Worm (Caenorhabditis elegans) whole organism, L3 larva: ENCODE data around the gene mcm-6.
A peak's percentile ranks its signal among the peaks of the same experiment; 100 is the strongest.

Source experiments
- R02D3.7 ChIP-seq: fragments of 150-350 bp; optimal IDR thresholded peaks from 2 replicates; lab custom pipeline; 2014; ENCODE audit warnings: missing biosample characterization, missing genetic modification characterization
- ZK546.5 ChIP-seq: sonication (generic microtip); optimal IDR thresholded peaks from 2 replicates; lab custom pipeline; 2017; ENCODE audit warnings: missing biosample characterization, missing genetic modification characterization
- ama-1 ChIP-seq: fragments of 150-350 bp; optimal IDR thresholded peaks from 2 replicates; lab custom pipeline; 2018
- ceh-16 ChIP-seq: sonication (generic microtip); optimal IDR thresholded peaks from 2 replicates; lab custom pipeline; 2017; ENCODE audit warnings: missing biosample characterization, missing genetic modification characterization
- ceh-28 ChIP-seq: fragments of 150-350 bp; optimal IDR thresholded peaks from 2 replicates; lab custom pipeline; 2014; ENCODE audit warnings: missing biosample characterization, missing genetic modification reagents, missing genetic modification characterization
- ceh-82 ChIP-seq: fragments of 150-350 bp; optimal IDR thresholded peaks from 2 replicates; lab custom pipeline; 2014; ENCODE audit warnings: missing biosample characterization, missing genetic modification characterization
- daf-12 ChIP-seq: fragments of 150-350 bp; optimal IDR thresholded peaks from 2 replicates; lab custom pipeline; 2014; ENCODE audit warnings: missing biosample characterization, missing genetic modification reagents, missing genetic modification characterization
- egl-5 ChIP-seq: fragments of 150-350 bp; optimal IDR thresholded peaks from 2 replicates; lab custom pipeline; 2017; ENCODE audit warnings: missing biosample characterization, missing genetic modification reagents, missing genetic modification characterization, inconsistent platforms
- elt-1 ChIP-seq: fragments of 150-350 bp; optimal IDR thresholded peaks from 2 replicates; lab custom pipeline; 2014; ENCODE audit warnings: missing biosample characterization, missing genetic modification characterization
- elt-2 ChIP-seq: sonication (generic microtip); optimal IDR thresholded peaks from 2 replicates; lab custom pipeline; 2016; ENCODE audit warnings: missing genetic modification reagents, mild to moderate bottlenecking, missing genetic modification characterization, missing compliant biosample characterization
- elt-3 ChIP-seq, 3 experiments: fragments of 150-350 bp in 1 of 3; sonication (generic microtip) in 2 of 3; optimal IDR thresholded peaks; 2 replicates in 2 of 3; 4 replicates in 1 of 3; lab custom pipeline; 2014 to 2017; ENCODE audit warnings: missing biosample characterization in 3 of 3, missing genetic modification characterization in 3 of 3
- eor-1 ChIP-seq, 2 experiments: fragments of 150-350 bp; optimal IDR thresholded peaks; 2 replicates each; lab custom pipeline; 2014 to 2018; ENCODE audit warnings: missing biosample characterization in 2 of 2, missing genetic modification characterization in 2 of 2
- fkh-10 ChIP-seq: sonication (generic microtip); optimal IDR thresholded peaks from 2 replicates; lab custom pipeline; 2017; ENCODE audit warnings: missing biosample characterization, missing genetic modification reagents, missing genetic modification characterization
- fkh-2 ChIP-seq: fragments of 150-350 bp; optimal IDR thresholded peaks from 2 replicates; lab custom pipeline; 2014; ENCODE audit warnings: missing biosample characterization, missing genetic modification reagents, missing genetic modification characterization
- fos-1 ChIP-seq: fragments of 150-350 bp; optimal IDR thresholded peaks from 2 replicates; lab custom pipeline; 2014; ENCODE audit warnings: missing biosample characterization, missing genetic modification characterization
- hmg-11 ChIP-seq: sonication (generic microtip); optimal IDR thresholded peaks from 2 replicates; lab custom pipeline; 2016; ENCODE audit warnings: missing genetic modification characterization, missing compliant biosample characterization
- jun-1 ChIP-seq: fragments of 150-350 bp; optimal IDR thresholded peaks from 2 replicates; lab custom pipeline; 2014; ENCODE audit warnings: missing biosample characterization, missing genetic modification reagents, missing genetic modification characterization
- lin-15B ChIP-seq: fragments of 150-350 bp; optimal IDR thresholded peaks from 2 replicates; lab custom pipeline; 2014; ENCODE audit warnings: missing biosample characterization, missing genetic modification characterization
- lin-39 ChIP-seq: fragments of 150-350 bp; optimal IDR thresholded peaks from 2 replicates; lab custom pipeline; 2018; ENCODE audit warnings: missing biosample characterization, missing genetic modification reagents, missing genetic modification characterization
- lsy-12 ChIP-seq: sonication (generic microtip); optimal IDR thresholded peaks from 2 replicates; lab custom pipeline; 2016; ENCODE audit warnings: mild to moderate bottlenecking, missing genetic modification characterization, missing compliant biosample characterization
- mdl-1 ChIP-seq: fragments of 150-350 bp; optimal IDR thresholded peaks from 2 replicates; lab custom pipeline; 2014; ENCODE audit warnings: missing biosample characterization, missing genetic modification characterization
- nfya-1 ChIP-seq: sonication (generic microtip); optimal IDR thresholded peaks from 2 replicates; lab custom pipeline; 2017; ENCODE audit warnings: missing genetic modification characterization, mild to moderate bottlenecking, missing compliant biosample characterization, antibody characterized with exemption, moderate library complexity; ENCODE audit not compliant: insufficient read depth
- nhr-23 ChIP-seq: fragments of 150-350 bp; optimal IDR thresholded peaks from 2 replicates; lab custom pipeline; 2014; ENCODE audit warnings: missing biosample characterization, missing genetic modification reagents, missing genetic modification characterization
- nhr-237 ChIP-seq: fragments of 150-350 bp; optimal IDR thresholded peaks from 2 replicates; lab custom pipeline; 2014; ENCODE audit warnings: missing biosample characterization, missing genetic modification characterization
- nhr-25 ChIP-seq: sonication (generic microtip); optimal IDR thresholded peaks from 2 replicates; lab custom pipeline; 2017; ENCODE audit warnings: missing biosample characterization, missing genetic modification characterization
- nhr-43 ChIP-seq: sonication (generic microtip); optimal IDR thresholded peaks from 2 replicates; lab custom pipeline; 2016; ENCODE audit warnings: mild to moderate bottlenecking, missing genetic modification characterization, missing compliant biosample characterization; ENCODE audit not compliant: poor library complexity, severe bottlenecking
- nhr-67 ChIP-seq: fragments of 150-350 bp; optimal IDR thresholded peaks from 2 replicates; lab custom pipeline; 2014; ENCODE audit warnings: missing biosample characterization, missing genetic modification characterization
- pha-4 ChIP-seq: fragments of 150-350 bp; optimal IDR thresholded peaks from 2 replicates; lab custom pipeline; 2014; ENCODE audit warnings: missing biosample characterization, missing genetic modification reagents, missing genetic modification characterization
- pqm-1 ChIP-seq: fragments of 150-350 bp; optimal IDR thresholded peaks from 2 replicates; lab custom pipeline; 2017; ENCODE audit warnings: missing biosample characterization, missing genetic modification characterization, inconsistent platforms
- sea-2 ChIP-seq: fragments of 150-350 bp; sonication (generic microtip); optimal IDR thresholded peaks from 4 replicates; lab custom pipeline; 2014; ENCODE audit warnings: missing biosample characterization, missing genetic modification reagents, missing genetic modification characterization
- skn-1 ChIP-seq: fragments of 150-350 bp; optimal IDR thresholded peaks from 2 replicates; lab custom pipeline; 2014; ENCODE audit warnings: missing biosample characterization, missing genetic modification characterization
- snpc-4 ChIP-seq: fragments of 150-350 bp; optimal IDR thresholded peaks from 2 replicates; lab custom pipeline; 2014; ENCODE audit warnings: missing biosample characterization, missing genetic modification characterization
- unc-62 ChIP-seq: fragments of 150-350 bp; sonication (generic microtip); optimal IDR thresholded peaks from 4 replicates; lab custom pipeline; 2014; ENCODE audit warnings: missing biosample characterization, missing genetic modification reagents, missing genetic modification characterization

The mcm-6 gene

ce11 chrIII:9806968-9807559 lies 12.9 kb downstream of the mcm-6 start, which contains the start of gene ZK632.4:
TSS of gene ZK632.4 (minus strand) at chrIII:9807454.
- TF ChIP-seq lsy-12 (tag; lab: Kevin White, UChicago) (no peak), nhr-25 (tag; lab: Kevin White, UChicago) (peak; percentile 26), ama-1 (lab: Kevin White, UChicago) (no peak), nhr-43 (tag; lab: Kevin White, UChicago) (no peak), fkh-10 (no peak), nhr-67 (tag; lab: Kevin White, UChicago) (no peak), nhr-23 (peak; percentile 53)

- TF ChIP-seq pqm-1 (tag; lab: Kevin White, UChicago), result peak; percentile 48
- TF ChIP-seq nhr-25 (tag; lab: Kevin White, UChicago), result peak; percentile 67
- no peak for TF ChIP-seq eor-1 (tag; optimal IDR thresholded peaks at IDR 0.05; lab: Kevin White, UChicago)
- TF ChIP-seq jun-1 (tag; lab: Kevin White, UChicago), result peak; percentile 55
- TF ChIP-seq elt-1 (tag; lab: Kevin White, UChicago), result no peak
- peak; percentile 80 for TF ChIP-seq nhr-43 (tag; lab: Kevin White, UChicago)
- TF ChIP-seq lin-39 (tag; lab: Kevin White, UChicago), result no peak
- TF ChIP-seq nhr-23, result peak; percentile 49
- TF ChIP-seq mdl-1 (tag; lab: Kevin White, UChicago), result peak; percentile 32
- peak; percentile 65 for TF ChIP-seq elt-2
- peak; percentile 10 for TF ChIP-seq nfya-1 (tag; lab: Kevin White, UChicago)
- TF ChIP-seq ama-1 (lab: Kevin White, UChicago), result peak; percentile 82
Measured at ce11 chrIII:9807560-9808046, 13.4 kb downstream of the mcm-6 start.

DNA sequence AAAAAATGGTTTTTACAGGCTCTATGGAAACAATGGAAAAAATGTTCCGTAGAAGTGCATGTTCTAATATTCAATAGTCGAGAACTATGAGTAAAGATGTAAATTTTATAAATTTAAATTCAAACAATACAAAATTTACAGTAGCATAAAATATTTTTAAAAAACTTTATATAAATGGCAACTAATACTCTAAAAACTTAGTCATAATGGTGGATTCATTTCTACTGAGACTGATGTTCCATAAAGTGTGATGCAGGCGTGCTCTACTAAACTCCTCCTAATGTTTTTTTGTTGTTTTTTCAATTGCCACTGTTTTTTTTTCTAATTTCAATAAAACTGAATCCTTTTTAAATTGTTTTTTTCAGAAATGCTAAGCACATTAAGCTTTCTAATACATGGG lies 14.0 kb downstream of the mcm-6 start, which contains the start of gene gtap-2:
Gene gtap-2, plus strand, starts transcription at position 366 of the 400 bp plus-strand sequence.
- TF ChIP-seq ZK546.5 (tag; lab: Kevin White, UChicago) (no peak), pha-4 (peak; percentile 60), eor-1 (tag; optimal IDR thresholded peaks at IDR 0.05; lab: Kevin White, UChicago) (peak in 1 of 2 experiments; percentile 20), nhr-43 (tag; lab: Kevin White, UChicago) (peak; percentile 17), lin-15B (peak; percentile 32), mdl-1 (tag; lab: Kevin White, UChicago) (no peak), elt-3 (tag; optimal IDR thresholded peaks at IDR 0.05; lab: Kevin White, UChicago) (no peak), skn-1 (tag; lab: Kevin White, UChicago) (no peak), nfya-1 (tag; lab: Kevin White, UChicago) (peak; percentile 18), nhr-25 (tag; lab: Kevin White, UChicago) (no peak)

DNA sequence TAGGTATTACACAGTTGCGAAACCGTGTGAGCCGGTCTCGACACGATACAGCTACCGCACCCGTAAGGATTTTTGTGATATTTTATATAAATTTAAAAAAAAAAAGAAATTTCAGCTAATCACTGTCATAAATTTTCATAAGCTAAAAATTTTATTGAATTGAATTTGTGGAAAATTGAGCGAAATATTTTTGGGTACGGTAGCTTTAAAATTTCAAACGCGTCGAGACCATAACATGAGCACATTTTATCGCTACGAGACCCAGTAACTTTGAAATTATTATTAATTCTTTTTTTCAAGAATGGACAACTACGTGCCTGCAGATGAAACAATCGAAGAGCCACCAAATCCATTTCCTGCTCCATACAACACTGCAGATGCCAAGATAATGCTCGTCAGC lies 19.0 kb downstream of the mcm-6 start, which contains the start of gene ZK632.14:
Gene ZK632.14, plus strand, starts transcription at position 301 of the 400 bp plus-strand sequence.
- TF ChIP-seq jun-1 (tag; lab: Kevin White, UChicago) (no peak), fkh-2 (no peak), ceh-28 (tag; lab: Kevin White, UChicago) (no peak), ceh-82 (tag; lab: Kevin White, UChicago) (no peak), nfya-1 (tag; lab: Kevin White, UChicago) (no peak), fkh-10 (no peak), snpc-4 (tag; lab: Kevin White, UChicago) (no peak), elt-2 (no peak), unc-62 (no peak), nhr-67 (tag; lab: Kevin White, UChicago) (no peak), egl-5 (tag; lab: Kevin White, UChicago) (no peak), fos-1 (tag; lab: Kevin White, UChicago) (no peak), nhr-43 (tag; lab: Kevin White, UChicago) (no peak), nhr-237 (tag; lab: Kevin White, UChicago) (no peak), daf-12 (tag; lab: Kevin White, UChicago) (no peak)

- TF ChIP-seq nfya-1 (tag; lab: Kevin White, UChicago), result peak; percentile 49
- no peak for TF ChIP-seq mdl-1 (tag; lab: Kevin White, UChicago)
- TF ChIP-seq lin-39 (tag; lab: Kevin White, UChicago), result peak; percentile 66
- TF ChIP-seq nhr-23, result peak; percentile 28
- peak; percentile 72 for TF ChIP-seq hmg-11
- TF ChIP-seq R02D3.7, result no peak
- peak; percentile 10 for TF ChIP-seq pha-4
- TF ChIP-seq fos-1 (tag; lab: Kevin White, UChicago), result no peak
- peak; percentile 16 for TF ChIP-seq lin-15B
- peak; percentile 8 for TF ChIP-seq sea-2 (GFP tag; lab: Kevin White, UChicago)
- peak; percentile 10 for TF ChIP-seq nhr-25 (tag; lab: Kevin White, UChicago)
- no peak for TF ChIP-seq eor-1 (tag; optimal IDR thresholded peaks at IDR 0.05; lab: Kevin White, UChicago)
- TF ChIP-seq pqm-1 (tag; lab: Kevin White, UChicago), result no peak
- no peak for TF ChIP-seq unc-62
- TF ChIP-seq ceh-16 (tag; lab: Kevin White, UChicago), result no peak
- TF ChIP-seq ama-1 (lab: Kevin White, UChicago), result peak; percentile 41
Measured at ce11 chrIII:9817087-9817612, 23.0 kb downstream of the mcm-6 start, which contains the start of gene cnx-1. TSS of gene cnx-1 (minus strand) at chrIII:9817137.
